Worm (Caenorhabditis elegans) whole organism, midembryonic: Measurements from ENCODE around the gene Y54G11A.14.
"Not testable (repeated sequence)": the region's sequence is repeated elsewhere in the genome, so short reads cannot be mapped to it uniquely, and the experiment has no call there.

Source experiments
- T22C8.4 ChIP-seq: fragments of 200-800 bp; sonication (Bioruptor generic); IDR thresholded peaks from 2 replicates; pipeline ENCODE4 v1.3.6; 2022; ENCODE audit warnings: missing genetic modification characterization, missing compliant biosample characterization
- cog-1 ChIP-seq: sonication (generic microtip); optimal IDR thresholded peaks from 2 replicates; lab custom pipeline; 2016; ENCODE audit warnings: missing genetic modification characterization, missing compliant biosample characterization
- flt-1 ChIP-seq: fragments of 200-800 bp; sonication (Bioruptor generic); IDR thresholded peaks from 2 replicates; pipeline ENCODE4 v1.3.6; 2022; ENCODE audit warnings: missing genetic modification characterization, missing compliant biosample characterization
- klf-2 ChIP-seq: fragments of 200-800 bp; sonication (Bioruptor generic); conservative IDR thresholded peaks from 2 replicates; pipeline ENCODE4 v1.3.6; 2022; ENCODE audit warnings: missing genetic modification reagents, missing genetic modification characterization, missing compliant biosample characterization
- med-1 ChIP-seq: sonication (generic microtip); optimal IDR thresholded peaks from 2 replicates; lab custom pipeline; 2017; ENCODE audit warnings: missing genetic modification characterization, mild to moderate bottlenecking, missing compliant biosample characterization, antibody characterized with exemption, missing genetic modification reagents; ENCODE audit not compliant: insufficient read depth
- ref-1 ChIP-seq: fragments of 200-800 bp; sonication (Bioruptor generic); conservative IDR thresholded peaks from 2 replicates; pipeline ENCODE4 v1.3.6; 2022; ENCODE audit warnings: missing genetic modification reagents, missing genetic modification characterization, missing compliant biosample characterization
- tab-1 ChIP-seq: fragments of 200-800 bp; sonication (Bioruptor generic); IDR thresholded peaks from 2 replicates; pipeline ENCODE4 v1.3.6; 2022; ENCODE audit warnings: missing genetic modification characterization, missing compliant biosample characterization
- ztf-23 ChIP-seq: fragments of 200-800 bp; sonication (Bioruptor generic); IDR thresholded peaks from 2 replicates; pipeline ENCODE4 v1.3.6; 2022; ENCODE audit warnings: missing genetic modification reagents, missing genetic modification characterization, missing compliant biosample characterization
- ztf-29 ChIP-seq: fragments of 200-800 bp; sonication (Bioruptor generic); IDR thresholded peaks from 2 replicates; pipeline ENCODE4 v1.3.6; 2022; ENCODE audit warnings: missing genetic modification reagents, missing genetic modification characterization, missing compliant biosample characterization

Y54G11A.14 gene

ce11 chrII:14297050-14297449 lies 20.9 kb upstream of the Y54G11A.14 start, which contains the start of gene Y54G11A.7:
Gene Y54G11A.7 (plus strand): TSS chrII:14297305.
- TF ChIP-seq med-1; ztf-29 (GFP tag; lab: Robert Waterston, UW); klf-2: not testable (repeated sequence)

ce11 chrII:14299254-14299759 lies 18.7 kb upstream of the Y54G11A.14 start:
- TF ChIP-seq ref-1 (GFP tag; lab: Robert Waterston, UW) = no peak

- TF ChIP-seq med-1; klf-2; ztf-29 (GFP tag; lab: Robert Waterston, UW): not testable (repeated sequence)
These were observed 16.0 kb upstream of the Y54G11A.14 start, which contains the start of gene ctl-2 for ce11 chrII:14301927-14302326. Gene ctl-2 (minus strand): TSS chrII:14302027.

ce11 chrII:14306160-14306559 lies 11.8 kb upstream of the Y54G11A.14 start, which contains the start of gene ctl-1:
Gene ctl-1 (minus strand): TSS chrII:14306260.
- TF ChIP-seq T22C8.4 (GFP tag; lab: Robert Waterston, UW); cog-1 (tag; lab: Kevin White, UChicago); ztf-29 (GFP tag; lab: Robert Waterston, UW): not testable (repeated sequence)

- TF ChIP-seq cog-1 (tag; lab: Kevin White, UChicago) (no peak), ref-1 (GFP tag; lab: Robert Waterston, UW) (no peak), tab-1 (GFP tag; lab: Robert Waterston, UW) (no peak), ztf-29 (GFP tag; lab: Robert Waterston, UW) (no peak), med-1 (no peak), ztf-23 (GFP tag; lab: Robert Waterston, UW) (no peak), T22C8.4 (GFP tag; lab: Robert Waterston, UW) (no peak), klf-2 (no peak), flt-1 (no peak)
These were observed 7.1 kb upstream of the Y54G11A.14 start, which contains the start of gene ctl-3 for ce11 chrII:14310729-14311388. Gene ctl-3 (minus strand): TSS chrII:14310779.

ce11 chrII:14311537-14311936 lies 6.4 kb upstream of the Y54G11A.14 start:
- no peak for TF ChIP-seq med-1
- TF ChIP-seq ztf-29 (GFP tag; lab: Robert Waterston, UW) = no peak
- no peak for TF ChIP-seq T22C8.4 (GFP tag; lab: Robert Waterston, UW)
- no peak for TF ChIP-seq ztf-23 (GFP tag; lab: Robert Waterston, UW)
- no peak for TF ChIP-seq ref-1 (GFP tag; lab: Robert Waterston, UW)
- TF ChIP-seq tab-1 (GFP tag; lab: Robert Waterston, UW) = no peak
- TF ChIP-seq klf-2 = no peak
- no peak for TF ChIP-seq cog-1 (tag; lab: Kevin White, UChicago)
- no peak for TF ChIP-seq flt-1

- TF ChIP-seq ref-1 (GFP tag; lab: Robert Waterston, UW) (no peak), T22C8.4 (GFP tag; lab: Robert Waterston, UW) (no peak), ztf-29 (GFP tag; lab: Robert Waterston, UW) (no peak), tab-1 (GFP tag; lab: Robert Waterston, UW) (no peak), med-1 (no peak), ztf-23 (GFP tag; lab: Robert Waterston, UW) (no peak), klf-2 (no peak), flt-1 (no peak), cog-1 (tag; lab: Kevin White, UChicago) (no peak)
These were observed 5.8 kb upstream of the Y54G11A.14 start for ce11 chrII:14312182-14312581.

- TF ChIP-seq ref-1 (GFP tag; lab: Robert Waterston, UW) = no peak
- TF ChIP-seq flt-1 = no peak
- no peak for TF ChIP-seq ztf-23 (GFP tag; lab: Robert Waterston, UW)
- TF ChIP-seq klf-2 = no peak
- no peak for TF ChIP-seq ztf-29 (GFP tag; lab: Robert Waterston, UW)
- TF ChIP-seq T22C8.4 (GFP tag; lab: Robert Waterston, UW) = no peak
These were observed 1.3 kb downstream of the Y54G11A.14 start for ce11 chrII:14319227-14319626.

- TF ChIP-seq ref-1 (GFP tag; lab: Robert Waterston, UW) = no peak
- 0 out of 2 replicates have a peak, but pooled peaks have one; percentile 53 for TF ChIP-seq flt-1
- TF ChIP-seq ztf-23 (GFP tag; lab: Robert Waterston, UW) = peak; percentile 41; the same call in 1 of the 2 replicates
These were observed 3.3 kb downstream of the Y54G11A.14 start for ce11 chrII:14321225-14321624.

ce11 chrII:14344166-14344565 lies 26.2 kb downstream of the Y54G11A.14 start, which contains the start of gene ddl-3:
Gene ddl-3 (minus strand): TSS chrII:14344454.
- not testable (repeated sequence) for TF ChIP-seq ztf-29 (GFP tag; lab: Robert Waterston, UW); ref-1 (GFP tag; lab: Robert Waterston, UW); flt-1

- TF ChIP-seq ztf-23 (GFP tag; lab: Robert Waterston, UW) = 0 out of 2 replicates have a peak, but pooled peaks have one; percentile 29
These were observed 28.3 kb downstream of the Y54G11A.14 start, which contains the start of gene Y54G11A.9 for ce11 chrII:14346243-14346642. Gene Y54G11A.9 (minus strand): TSS chrII:14346438.
